Worm (Caenorhabditis elegans) whole organism, L4 larva: Measurements from ENCODE around the gene abts-3.

Experiments used
- arid-1 ChIP-seq: fragments of 200-800 bp; sonication (Bioruptor generic); conservative IDR thresholded peaks from 2 replicates; pipeline ENCODE4 v1.3.6; 2022; ENCODE audit warnings: missing genetic modification reagents, missing genetic modification characterization, missing compliant biosample characterization
- ceh-32 ChIP-seq: sonication (generic microtip); optimal IDR thresholded peaks from 2 replicates; lab custom pipeline; 2016; ENCODE audit warnings: mild to moderate bottlenecking, missing genetic modification characterization, missing compliant biosample characterization; ENCODE audit not compliant: poor library complexity
- lin-15B ChIP-seq: fragments of 150-350 bp; sonication (generic microtip); optimal IDR thresholded peaks from 3 replicates; lab custom pipeline; 2014; ENCODE audit warnings: missing biosample characterization, missing genetic modification characterization
- pha-4 ChIP-seq, 2 experiments: fragments of 150-350 bp in 1 of 2; fragments of 200-800 bp in 1 of 2; sonication (Bioruptor generic) in 1 of 2; IDR thresholded peaks in 1 of 2; optimal IDR thresholded peaks in 1 of 2; 2 replicates each; pipeline versions ENCODE4 v1.3.6 to Lab custom; 2014 to 2022; ENCODE audit warnings: missing genetic modification characterization in 2 of 2, missing genetic modification reagents in 2 of 2, missing biosample characterization in 1 of 2, missing compliant biosample characterization in 1 of 2
- php-3 ChIP-seq: fragments of 200-800 bp; sonication (Bioruptor generic); IDR thresholded peaks from 2 replicates; pipeline ENCODE4 v1.3.6; 2022; ENCODE audit warnings: missing genetic modification reagents, missing genetic modification characterization, missing compliant biosample characterization
- skn-1 ChIP-seq: fragments of 150-350 bp; optimal IDR thresholded peaks from 2 replicates; lab custom pipeline; 2014; ENCODE audit warnings: missing biosample characterization, missing genetic modification characterization
- snpc-4 ChIP-seq: fragments of 150-350 bp; optimal IDR thresholded peaks from 2 replicates; lab custom pipeline; 2014; ENCODE audit warnings: missing biosample characterization, missing genetic modification characterization
- zag-1 ChIP-seq: fragments of 150-350 bp; optimal IDR thresholded peaks from 2 replicates; lab custom pipeline; 2014; ENCODE audit warnings: missing biosample characterization, missing genetic modification characterization

DNA sequence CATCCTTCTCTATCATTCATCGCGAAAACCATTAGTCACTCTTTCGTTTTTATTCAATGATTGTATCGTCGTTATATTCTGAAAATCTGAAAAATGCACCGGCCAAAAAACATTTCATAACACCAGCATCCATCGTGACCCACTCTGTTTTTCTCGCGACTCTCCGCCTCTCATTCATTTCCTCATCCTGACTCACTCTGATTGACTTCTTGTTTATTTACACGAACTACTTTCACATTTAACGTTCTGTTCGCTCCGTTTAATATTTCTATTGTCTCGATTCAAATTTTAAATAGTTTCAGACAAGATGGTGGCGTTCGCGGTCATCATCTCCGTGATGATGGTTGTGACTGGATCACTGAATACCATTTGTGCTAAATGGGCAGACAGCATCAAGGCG is 9.2 kb upstream of the abts-3 start, which contains the start of gene C29H12.2:
- TF ChIP-seq zag-1 (tag; lab: Kevin White, UChicago) (no peak), php-3 (GFP tag; lab: Robert Waterston, UW) (no peak), skn-1 (tag; lab: Kevin White, UChicago) (no peak), snpc-4 (tag; lab: Kevin White, UChicago) (no peak), lin-15B (tag; lab: Kevin White, UChicago) (no peak), arid-1 (GFP tag; lab: Robert Waterston, UW) (no peak), pha-4 (GFP tag; IDR thresholded peaks at IDR 0.05; lab: Robert Waterston, UW) (no peak), pha-4 (tag; optimal IDR thresholded peaks at IDR 0.05; lab: Kevin White, UChicago) (no peak), ceh-32 (tag; lab: Kevin White, UChicago) (no peak)
